Fruit fly (Drosophila melanogaster) Kc167 (cell line): Measurements from ENCODE around the gene CG7800.

ENCODE experiments used
- Myc ChIP-seq: fragments of >200 bp; optimal IDR thresholded peaks from 2 replicates; lab custom pipeline; 2017; ENCODE audit warnings: missing external identifiers
- Sin3A ChIP-seq: fragments of >200 bp; optimal IDR thresholded peaks from 2 replicates; lab custom pipeline; 2018; ENCODE audit warnings: missing external identifiers
- h ChIP-seq: fragments of >200 bp; optimal IDR thresholded peaks from 3 replicates; lab custom pipeline; 2018; ENCODE audit warnings: missing external identifiers
- insv ChIP-seq: fragments of >200 bp; optimal IDR thresholded peaks from 3 replicates; lab custom pipeline; 2018; ENCODE audit warnings: missing external identifiers
- psq ChIP-seq: fragments of >200 bp; optimal IDR thresholded peaks from 2 replicates; lab custom pipeline; 2017; ENCODE audit warnings: missing external identifiers
- ttk ChIP-seq: sonication (Bioruptor generic); optimal IDR thresholded peaks from 2 replicates; lab custom pipeline; 2017; ENCODE audit warnings: missing external identifiers

dm6 chr3R:8233370-8233773 lies 15.6 kb downstream of the CG7800 start, which contains the start of gene PolI:
- TF ChIP-seq psq (lab: Kevin White, UChicago) (no peak), insv (lab: Kevin White, UChicago) (no peak), Sin3A (lab: Kevin White, UChicago) (no peak), Myc (lab: Kevin White, UChicago) (no peak), h (no peak), ttk (lab: Kevin White, UChicago) (no peak)
